Worm (Caenorhabditis elegans) whole organism, mixed stage, embryonic: ENCODE measurements around the gene srw-85.

ENCODE experiments used
- drap-1 ChIP-seq: fragments of 200-800 bp; sonication (Bioruptor generic); optimal IDR thresholded peaks from 3 replicates; lab custom pipeline; 2018; ENCODE audit warnings: mild to moderate bottlenecking, missing genetic modification characterization, missing compliant biosample characterization
- elt-1 ChIP-seq: sonication (generic microtip); optimal IDR thresholded peaks from 2 replicates; lab custom pipeline; 2017; ENCODE audit warnings: missing genetic modification characterization, mild to moderate bottlenecking, missing compliant biosample characterization, antibody characterized with exemption, moderate library complexity, borderline replicate concordance; ENCODE audit not compliant: insufficient read depth
- elt-3 ChIP-seq: fragments of 150-350 bp; optimal IDR thresholded peaks from 2 replicates; lab custom pipeline; 2014; ENCODE audit warnings: missing biosample characterization, missing genetic modification characterization
- nhr-12 ChIP-seq: fragments of 150-350 bp; optimal IDR thresholded peaks from 2 replicates; lab custom pipeline; 2014; ENCODE audit warnings: missing biosample characterization, missing genetic modification characterization
- nhr-237 ChIP-seq: fragments of 150-350 bp; optimal IDR thresholded peaks from 2 replicates; lab custom pipeline; 2014; ENCODE audit warnings: missing biosample characterization, missing genetic modification characterization
- nhr-28 ChIP-seq: fragments of 150-350 bp; optimal IDR thresholded peaks from 2 replicates; lab custom pipeline; 2014; ENCODE audit warnings: missing biosample characterization, missing genetic modification characterization
- nhr-76 ChIP-seq: sonication (generic microtip); optimal IDR thresholded peaks from 2 replicates; lab custom pipeline; 2017; ENCODE audit warnings: missing biosample characterization, missing genetic modification characterization
- sptf-1 ChIP-seq: sonication (generic microtip); optimal IDR thresholded peaks from 2 replicates; lab custom pipeline; 2017; ENCODE audit warnings: mild to moderate bottlenecking, missing genetic modification characterization, moderate library complexity, missing compliant biosample characterization
- unc-39 ChIP-seq: fragments of 150-350 bp; optimal IDR thresholded peaks from 2 replicates; lab custom pipeline; 2014; ENCODE audit warnings: missing biosample characterization, missing genetic modification characterization

DNA sequence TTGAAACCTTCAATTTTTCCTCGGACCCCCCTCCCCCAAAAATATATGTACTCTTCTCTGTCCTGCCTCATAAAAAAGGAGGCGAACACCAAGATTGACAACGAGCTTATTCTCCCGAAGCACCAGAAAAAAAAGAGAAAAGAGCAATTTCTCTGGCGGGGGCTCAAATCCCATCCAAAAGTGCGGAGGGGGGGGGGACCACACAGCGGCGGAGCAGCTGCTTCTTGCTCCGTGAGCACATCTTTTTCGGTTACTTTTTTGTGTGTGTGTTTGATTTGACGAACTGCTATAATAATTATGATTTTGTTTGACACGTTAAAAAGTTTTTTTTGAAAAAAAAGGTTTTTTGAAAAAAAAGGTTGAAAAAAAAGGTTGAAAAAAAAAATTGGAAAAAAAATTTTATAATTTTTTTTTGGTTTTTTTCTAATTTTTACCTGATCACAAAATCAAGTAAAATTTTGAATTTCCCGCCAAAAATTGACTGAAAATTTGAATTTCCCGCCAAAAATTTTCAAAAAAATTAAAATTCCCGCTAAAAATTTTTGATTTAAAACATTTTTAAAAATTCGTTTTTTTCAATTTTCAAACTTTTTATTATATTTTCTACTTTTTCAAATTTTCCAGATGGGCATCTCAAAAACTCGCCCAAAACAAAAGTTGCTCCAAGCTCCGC lies 43.0 kb upstream of the srw-85 start, which contains the start of gene Y43F8B.10:
- TF ChIP-seq nhr-237, result no peak
- no peak for TF ChIP-seq nhr-28 (tag; lab: Kevin White, UChicago)
- no peak for TF ChIP-seq nhr-76 (tag; lab: Kevin White, UChicago)
- TF ChIP-seq unc-39 (tag; lab: Kevin White, UChicago), result no peak
- TF ChIP-seq elt-1 (tag; lab: Kevin White, UChicago), result no peak
- no peak for TF ChIP-seq nhr-12 (tag; lab: Kevin White, UChicago)
- no peak for TF ChIP-seq drap-1 (GFP tag; lab: Kevin White, UChicago)
- no peak for TF ChIP-seq elt-3 (tag; lab: Kevin White, UChicago)
- TF ChIP-seq sptf-1, result no peak
